Worm (Caenorhabditis elegans) whole organism, midembryonic: ENCODE data around the gene Y47D7A.11.

Source experiments
- T22C8.4 ChIP-seq: fragments of 200-800 bp; sonication (Bioruptor generic); IDR thresholded peaks from 2 replicates; pipeline ENCODE4 v1.3.6; 2022; ENCODE audit warnings: missing genetic modification characterization, missing compliant biosample characterization
- cog-1 ChIP-seq: sonication (generic microtip); optimal IDR thresholded peaks from 2 replicates; lab custom pipeline; 2016; ENCODE audit warnings: missing genetic modification characterization, missing compliant biosample characterization
- flt-1 ChIP-seq: fragments of 200-800 bp; sonication (Bioruptor generic); IDR thresholded peaks from 2 replicates; pipeline ENCODE4 v1.3.6; 2022; ENCODE audit warnings: missing genetic modification characterization, missing compliant biosample characterization
- klf-2 ChIP-seq: fragments of 200-800 bp; sonication (Bioruptor generic); conservative IDR thresholded peaks from 2 replicates; pipeline ENCODE4 v1.3.6; 2022; ENCODE audit warnings: missing genetic modification reagents, missing genetic modification characterization, missing compliant biosample characterization
- med-1 ChIP-seq: sonication (generic microtip); optimal IDR thresholded peaks from 2 replicates; lab custom pipeline; 2017; ENCODE audit warnings: missing genetic modification characterization, mild to moderate bottlenecking, missing compliant biosample characterization, antibody characterized with exemption, missing genetic modification reagents; ENCODE audit not compliant: insufficient read depth
- ref-1 ChIP-seq: fragments of 200-800 bp; sonication (Bioruptor generic); conservative IDR thresholded peaks from 2 replicates; pipeline ENCODE4 v1.3.6; 2022; ENCODE audit warnings: missing genetic modification reagents, missing genetic modification characterization, missing compliant biosample characterization
- tab-1 ChIP-seq: fragments of 200-800 bp; sonication (Bioruptor generic); IDR thresholded peaks from 2 replicates; pipeline ENCODE4 v1.3.6; 2022; ENCODE audit warnings: missing genetic modification characterization, missing compliant biosample characterization
- ztf-23 ChIP-seq: fragments of 200-800 bp; sonication (Bioruptor generic); IDR thresholded peaks from 2 replicates; pipeline ENCODE4 v1.3.6; 2022; ENCODE audit warnings: missing genetic modification reagents, missing genetic modification characterization, missing compliant biosample characterization
- ztf-29 ChIP-seq: fragments of 200-800 bp; sonication (Bioruptor generic); IDR thresholded peaks from 2 replicates; pipeline ENCODE4 v1.3.6; 2022; ENCODE audit warnings: missing genetic modification reagents, missing genetic modification characterization, missing compliant biosample characterization

The Y47D7A.11 gene

DNA sequence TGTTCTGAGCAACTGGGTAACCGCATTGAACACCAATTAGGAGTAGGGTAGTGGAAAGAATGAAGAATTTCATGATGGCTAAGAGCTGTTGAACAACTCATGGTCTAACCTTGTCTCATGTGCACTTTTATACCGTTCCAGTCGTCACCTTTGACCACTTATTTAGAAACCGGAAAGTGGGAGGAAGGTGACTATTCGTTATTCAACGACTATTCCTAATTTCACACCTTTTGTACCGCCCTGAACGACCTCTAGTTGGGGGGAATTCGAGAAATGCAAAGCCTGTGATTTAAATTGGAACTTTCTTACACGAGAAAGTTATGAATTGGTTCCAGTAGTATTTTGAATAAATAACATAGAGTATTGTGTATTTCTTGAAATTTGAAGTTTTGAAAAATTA lies 1.5 kb upstream of the Y47D7A.11 start, which contains the start of gene Y47D7A.12:
Gene Y47D7A.12 (minus strand): TSS at position 101 of the 400 bp plus-strand sequence.
- TF ChIP-seq tab-1 (no peak), ref-1 (no peak), ztf-29 (GFP tag; lab: Robert Waterston, UW) (no peak), flt-1 (GFP tag; lab: Robert Waterston, UW) (no peak), med-1 (GFP tag; lab: Kevin White, UChicago) (no peak), T22C8.4 (GFP tag; lab: Robert Waterston, UW) (no peak), klf-2 (GFP tag; lab: Robert Waterston, UW) (no peak), ztf-23 (GFP tag; lab: Robert Waterston, UW) (no peak), cog-1 (tag; lab: Kevin White, UChicago) (no peak)

DNA sequence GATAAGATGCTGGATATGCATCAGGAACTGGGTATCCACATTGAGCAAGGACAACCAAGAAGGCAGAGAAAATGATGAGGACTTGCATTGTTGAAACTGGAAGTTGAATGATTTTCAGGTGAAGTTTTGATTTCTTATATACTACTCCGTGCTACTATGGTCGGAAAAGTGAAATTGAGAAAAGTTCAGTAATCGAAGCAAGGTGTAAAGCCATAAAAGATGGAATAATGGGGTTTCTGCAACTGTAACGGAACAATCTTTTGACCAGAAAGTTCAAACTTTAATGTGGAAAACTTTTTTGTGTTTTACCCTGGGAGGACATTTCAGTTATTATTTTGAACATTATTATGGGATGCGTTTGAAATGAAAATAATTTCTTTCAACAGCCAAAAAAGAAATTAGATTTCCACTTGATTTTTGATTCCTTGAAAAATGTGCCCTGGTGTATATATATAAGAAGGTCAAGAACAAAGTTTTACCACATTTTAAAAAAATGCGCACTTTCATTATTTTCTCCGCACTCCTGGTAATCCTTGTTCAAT lies 4.2 kb downstream of the Y47D7A.11 start, which contains the start of the genes Y47D7A.9 and Y47D7A.19:
Gene Y47D7A.9 (minus strand): TSS at position 101 of the 542 bp plus-strand sequence.
Gene Y47D7A.19 (plus strand): TSS at position 492 of the 542 bp plus-strand sequence.
- TF ChIP-seq T22C8.4 (GFP tag; lab: Robert Waterston, UW) (no peak), tab-1 (no peak)

DNA sequence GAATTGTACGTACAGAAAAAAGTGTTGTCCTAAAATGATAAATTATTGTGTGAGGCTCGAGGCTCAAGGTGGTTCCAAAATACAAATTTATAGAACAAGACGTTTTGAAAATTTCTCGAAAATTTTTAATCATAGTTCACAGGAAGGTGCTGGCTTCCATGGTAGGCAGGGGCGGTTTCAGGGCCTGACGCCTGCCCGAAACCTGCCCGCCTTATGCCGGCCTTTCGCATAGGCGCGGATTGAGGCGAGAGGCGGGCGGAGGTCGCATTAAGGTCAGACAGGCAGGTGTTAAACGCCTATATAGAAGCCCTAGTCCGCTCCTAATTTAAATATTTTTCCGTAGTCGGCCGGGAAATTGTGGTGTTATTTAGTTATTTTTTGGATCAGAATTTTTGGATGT lies 5.0 kb downstream of the Y47D7A.11 start:
- TF ChIP-seq ztf-23 (GFP tag; lab: Robert Waterston, UW) (no peak), tab-1 (no peak), cog-1 (tag; lab: Kevin White, UChicago) (no peak), klf-2 (GFP tag; lab: Robert Waterston, UW) (no peak), ztf-29 (GFP tag; lab: Robert Waterston, UW) (no peak), ref-1 (no peak), flt-1 (GFP tag; lab: Robert Waterston, UW) (no peak), T22C8.4 (GFP tag; lab: Robert Waterston, UW) (no peak), med-1 (GFP tag; lab: Kevin White, UChicago) (no peak)

DNA sequence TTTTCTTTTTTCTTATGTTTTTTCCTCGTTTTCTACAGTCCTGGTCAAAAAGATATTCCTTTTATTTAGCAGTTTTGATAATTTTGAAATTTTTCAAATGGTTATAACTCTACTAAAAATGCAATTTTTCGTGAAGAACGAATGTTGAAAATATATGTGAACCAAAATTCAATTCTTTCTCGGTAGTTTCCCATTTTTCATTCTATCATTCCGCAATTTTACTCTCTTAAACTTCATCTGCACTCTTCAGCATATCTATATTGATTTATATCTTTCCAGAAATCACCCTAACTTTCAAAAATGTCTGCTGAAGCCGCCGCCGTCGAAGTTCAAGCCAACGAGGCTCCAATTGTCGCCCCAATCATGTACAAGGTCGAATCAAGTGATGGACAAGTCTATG lies 6.0 kb downstream of the Y47D7A.11 start, which contains the start of gene skr-7:
Gene skr-7 (plus strand): TSS at position 301 of the 400 bp plus-strand sequence.
- TF ChIP-seq ztf-29 (GFP tag; lab: Robert Waterston, UW) = no peak
- no peak for TF ChIP-seq klf-2 (GFP tag; lab: Robert Waterston, UW)
- TF ChIP-seq flt-1 (GFP tag; lab: Robert Waterston, UW) = no peak
- TF ChIP-seq ztf-23 (GFP tag; lab: Robert Waterston, UW) = no peak
- no peak for TF ChIP-seq T22C8.4 (GFP tag; lab: Robert Waterston, UW)
- TF ChIP-seq tab-1 = no peak
- no peak for TF ChIP-seq ref-1
- TF ChIP-seq med-1 (GFP tag; lab: Kevin White, UChicago) = no peak
- no peak for TF ChIP-seq cog-1 (tag; lab: Kevin White, UChicago)

DNA sequence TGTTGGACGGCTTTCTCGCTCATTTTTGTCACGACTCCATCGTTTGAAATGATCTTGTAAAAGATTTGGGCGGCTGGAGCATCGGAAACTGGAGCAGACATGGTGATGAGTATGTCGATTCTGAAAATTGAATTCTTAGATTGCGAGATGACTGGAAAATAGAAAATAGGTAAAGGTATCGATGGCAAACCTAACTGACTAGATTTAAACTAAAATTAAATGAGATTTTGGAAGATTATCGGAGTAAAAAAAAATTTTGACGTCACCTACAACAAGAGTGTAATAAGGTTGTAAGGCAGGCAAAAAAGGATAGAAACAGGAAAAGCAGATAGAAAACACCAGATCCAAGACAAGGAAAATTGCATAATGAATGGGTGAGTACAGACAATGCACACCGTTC lies 6.6 kb downstream of the Y47D7A.11 start, which contains the start of gene skr-14:
Gene skr-14 (minus strand): TSS at position 101 of the 400 bp plus-strand sequence.
- TF ChIP-seq flt-1 (GFP tag; lab: Robert Waterston, UW) (no peak), ztf-23 (GFP tag; lab: Robert Waterston, UW) (no peak)

DNA sequence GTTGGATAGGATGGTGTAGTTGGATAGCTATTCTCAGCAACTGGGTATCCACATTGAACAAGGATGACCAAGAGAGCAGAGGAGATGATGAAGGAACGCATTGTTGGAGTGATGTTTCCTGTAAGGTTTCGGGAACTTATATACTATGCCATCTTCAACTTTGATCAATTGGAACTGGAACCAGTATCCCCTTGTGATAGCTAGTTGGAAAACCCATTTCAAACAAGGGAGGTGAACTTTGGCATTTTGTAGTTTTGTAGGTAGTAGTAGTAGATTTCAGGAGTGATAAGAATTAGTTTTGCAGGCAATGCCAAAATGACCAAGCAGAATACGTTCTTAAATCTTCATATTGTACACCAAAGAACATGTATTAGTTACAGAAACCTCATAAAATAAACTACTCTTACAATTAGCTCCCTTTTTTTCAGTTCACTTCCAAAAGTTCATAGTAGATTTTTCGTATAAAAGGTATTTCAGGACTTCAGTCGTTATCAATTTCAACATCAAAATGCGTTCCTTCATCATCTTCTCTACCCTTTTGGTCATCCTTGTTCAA lies 8.3 kb downstream of the Y47D7A.11 start, which contains the start of the genes Y47D7A.7 and Y47D7A.2:
Gene Y47D7A.7 (minus strand): TSS at position 101 of the 556 bp plus-strand sequence.
Gene Y47D7A.2 (plus strand): TSS at position 506 of the 556 bp plus-strand sequence.
- TF ChIP-seq tab-1 (no peak), ztf-29 (GFP tag; lab: Robert Waterston, UW) (no peak), med-1 (GFP tag; lab: Kevin White, UChicago) (no peak), ref-1 (no peak), klf-2 (GFP tag; lab: Robert Waterston, UW) (no peak)

DNA sequence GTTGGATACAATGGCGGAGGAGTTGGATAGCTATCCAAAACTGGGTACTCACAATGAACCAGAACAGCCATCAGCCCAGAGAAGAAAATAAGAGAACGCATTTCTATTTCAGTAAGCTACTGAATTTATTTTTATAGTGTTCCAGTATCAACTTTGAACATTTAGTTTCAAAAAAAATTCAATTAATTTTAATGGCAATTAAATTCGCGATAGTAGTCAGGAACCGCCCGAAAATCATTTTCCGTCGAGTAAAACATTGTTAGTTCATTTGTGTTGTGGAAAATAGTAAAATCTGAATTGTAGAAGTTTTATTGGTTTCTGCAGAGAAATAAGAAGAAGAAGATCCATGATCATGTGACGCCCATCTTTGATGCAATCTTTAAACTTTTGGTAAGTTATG lies 10.0 kb downstream of the Y47D7A.11 start, which contains the start of gene Y47D7A.6:
Gene Y47D7A.6 (minus strand): TSS at position 101 of the 400 bp plus-strand sequence.
- TF ChIP-seq ztf-29 (GFP tag; lab: Robert Waterston, UW) (no peak), klf-2 (GFP tag; lab: Robert Waterston, UW) (no peak), med-1 (GFP tag; lab: Kevin White, UChicago) (no peak), T22C8.4 (GFP tag; lab: Robert Waterston, UW) (no peak), tab-1 (no peak), flt-1 (GFP tag; lab: Robert Waterston, UW) (no peak), cog-1 (tag; lab: Kevin White, UChicago) (no peak), ref-1 (no peak), ztf-23 (GFP tag; lab: Robert Waterston, UW) (no peak)

DNA sequence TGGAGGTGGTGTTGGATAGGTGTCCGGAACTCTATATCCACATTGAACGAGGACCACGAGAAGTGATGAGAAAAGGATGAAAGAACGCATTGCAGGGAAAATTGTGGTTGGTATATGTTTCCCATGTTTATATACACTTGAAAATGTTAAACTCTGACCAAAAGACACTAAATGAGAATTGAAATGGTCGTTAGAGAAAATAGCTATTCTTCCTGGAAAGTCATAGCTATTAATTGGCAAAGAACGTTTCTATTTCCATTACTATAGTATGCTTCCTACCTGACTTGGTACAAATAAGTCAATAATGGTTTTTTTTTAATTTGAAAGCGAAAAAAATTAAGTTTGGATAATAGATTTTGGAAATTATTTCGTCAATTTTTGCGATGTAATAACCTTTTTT lies 11.4 kb downstream of the Y47D7A.11 start, which contains the start of gene Y47D7A.18:
Gene Y47D7A.18 (minus strand): TSS at position 101 of the 400 bp plus-strand sequence.
- no peak for TF ChIP-seq med-1 (GFP tag; lab: Kevin White, UChicago)
- no peak for TF ChIP-seq T22C8.4 (GFP tag; lab: Robert Waterston, UW)
- TF ChIP-seq ztf-23 (GFP tag; lab: Robert Waterston, UW) = no peak
- TF ChIP-seq tab-1 = no peak
- TF ChIP-seq flt-1 (GFP tag; lab: Robert Waterston, UW) = no peak
- no peak for TF ChIP-seq ref-1
- no peak for TF ChIP-seq ztf-29 (GFP tag; lab: Robert Waterston, UW)
- TF ChIP-seq klf-2 (GFP tag; lab: Robert Waterston, UW) = no peak
- TF ChIP-seq cog-1 (tag; lab: Kevin White, UChicago) = no peak

DNA sequence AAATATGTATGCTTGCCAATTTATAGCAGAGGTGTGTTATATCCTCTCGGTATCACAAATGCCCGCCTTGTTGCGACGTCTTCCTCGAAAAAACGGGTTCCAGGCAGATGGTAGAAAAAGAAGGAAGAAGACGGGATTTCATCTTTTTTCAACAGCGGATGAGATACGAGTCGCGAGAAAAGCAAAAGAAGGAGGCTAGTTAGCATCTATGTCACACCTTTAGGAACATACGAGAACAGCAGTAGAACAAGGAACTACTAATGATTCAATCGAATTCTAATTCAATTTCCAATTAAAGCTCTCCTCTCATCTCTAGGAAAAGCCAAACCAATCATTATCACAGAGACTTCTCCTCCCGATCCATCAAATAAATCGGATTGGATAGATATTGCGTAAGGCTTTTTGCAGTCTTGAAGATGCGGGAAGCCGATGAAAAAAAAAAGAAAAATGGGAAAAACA lies 13.5 kb downstream of the Y47D7A.11 start, which contains the start of gene grl-5:
Gene grl-5 (minus strand): TSS at position 51 of the 459 bp plus-strand sequence.
- TF ChIP-seq ztf-29 (GFP tag; lab: Robert Waterston, UW) (no peak), ztf-23 (GFP tag; lab: Robert Waterston, UW) (no peak), flt-1 (GFP tag; lab: Robert Waterston, UW) (no peak), med-1 (GFP tag; lab: Kevin White, UChicago) (no peak), klf-2 (GFP tag; lab: Robert Waterston, UW) (no peak), T22C8.4 (GFP tag; lab: Robert Waterston, UW) (no peak), ref-1 (no peak), tab-1 (no peak), cog-1 (tag; lab: Kevin White, UChicago) (no peak)
